Fruit fly (Drosophila melanogaster) whole organism, embryonic: Measurements from ENCODE around the gene Zir.

ENCODE experiments used
- Atf-2 ChIP-seq: fragments of 200-800 bp; sonication (Bioruptor generic); optimal IDR thresholded peaks from 2 replicates; lab custom pipeline; 2016; ENCODE audit warnings: missing biosample characterization, missing genetic modification characterization
- BtbVII ChIP-seq: fragments of 200-800 bp; sonication (Bioruptor generic); optimal IDR thresholded peaks from 3 replicates; lab custom pipeline; 2017; ENCODE audit warnings: missing biosample characterization, mild to moderate bottlenecking, missing genetic modification characterization
- CG10147 ChIP-seq: fragments of 200-800 bp; sonication (Bioruptor generic); optimal IDR thresholded peaks from 2 replicates; lab custom pipeline; 2019; ENCODE audit warnings: missing biosample characterization, mild to moderate bottlenecking, missing genetic modification characterization, moderate library complexity
- CG10462 ChIP-seq: fragments of 200-800 bp; sonication (Bioruptor generic); optimal IDR thresholded peaks from 2 replicates; lab custom pipeline; 2016; ENCODE audit warnings: missing biosample characterization, missing genetic modification characterization
- CG11093 ChIP-seq: fragments of 200-800 bp; sonication (Bioruptor generic); IDR thresholded peaks from 3 replicates; pipeline ENCODE4 v1.3.6; 2022; ENCODE audit warnings: missing biosample characterization, missing genetic modification characterization
- CG12071 ChIP-seq: fragments of 200-800 bp; sonication (Bioruptor generic); optimal IDR thresholded peaks from 3 replicates; lab custom pipeline; 2018; ENCODE audit warnings: missing biosample characterization, mild to moderate bottlenecking, missing genetic modification characterization
- CG12155 ChIP-seq: fragments of 200-800 bp; sonication (Bioruptor generic); optimal IDR thresholded peaks from 3 replicates; lab custom pipeline; 2016; ENCODE audit warnings: missing biosample characterization, missing genetic modification characterization
- CG12769 ChIP-seq: fragments of 200-800 bp; sonication (Bioruptor generic); optimal IDR thresholded peaks from 2 replicates; lab custom pipeline; 2019; ENCODE audit warnings: missing biosample characterization, mild to moderate bottlenecking, missing genetic modification characterization, moderate library complexity
- CG14667 ChIP-seq: fragments of 200-800 bp; sonication (Bioruptor generic); IDR thresholded peaks from 2 replicates; pipeline ENCODE4 v1.3.6; 2022; ENCODE audit warnings: missing biosample characterization, missing genetic modification characterization
- CG14710 ChIP-seq: fragments of 200-800 bp; sonication (Bioruptor generic); optimal IDR thresholded peaks from 3 replicates; lab custom pipeline; 2019; ENCODE audit warnings: missing biosample characterization, mild to moderate bottlenecking, missing genetic modification characterization, moderate library complexity
- CG17802 ChIP-seq: fragments of 200-800 bp; sonication (Bioruptor generic); optimal IDR thresholded peaks from 2 replicates; lab custom pipeline; 2018; ENCODE audit warnings: missing biosample characterization, mild to moderate bottlenecking, missing genetic modification characterization, moderate library complexity
- CG18599 ChIP-seq: fragments of 200-800 bp; sonication (Bioruptor generic); optimal IDR thresholded peaks from 3 replicates; lab custom pipeline; 2017; ENCODE audit warnings: missing biosample characterization, missing genetic modification characterization, mild to moderate bottlenecking, moderate library complexity, missing genetic modification reagents
- CG30431 ChIP-seq: fragments of 200-800 bp; sonication (Bioruptor generic); optimal IDR thresholded peaks from 2 replicates; lab custom pipeline; 2017; ENCODE audit warnings: missing biosample characterization, missing genetic modification characterization
- CG3281 ChIP-seq: fragments of 200-800 bp; sonication (Bioruptor generic); optimal IDR thresholded peaks from 3 replicates; lab custom pipeline; 2017; ENCODE audit warnings: missing biosample characterization, mild to moderate bottlenecking, missing genetic modification characterization
- CG34376 ChIP-seq: fragments of 200-800 bp; sonication (Bioruptor generic); optimal IDR thresholded peaks from 2 replicates; lab custom pipeline; 2018; ENCODE audit warnings: missing biosample characterization, mild to moderate bottlenecking, missing genetic modification characterization
- CG4328 ChIP-seq: fragments of 200-800 bp; sonication (Bioruptor generic); optimal IDR thresholded peaks from 3 replicates; lab custom pipeline; 2017; ENCODE audit warnings: missing biosample characterization, missing genetic modification reagents, missing genetic modification characterization
- CG5245 ChIP-seq: fragments of 200-800 bp; sonication (Bioruptor generic); optimal IDR thresholded peaks from 3 replicates; lab custom pipeline; 2016; ENCODE audit warnings: missing biosample characterization, missing genetic modification characterization
- CG5953 ChIP-seq: fragments of 200-800 bp; sonication (Bioruptor generic); IDR thresholded peaks from 2 replicates; pipeline ENCODE4 v1.3.6; 2022; ENCODE audit warnings: missing biosample characterization, missing genetic modification characterization
- CG6765 ChIP-seq: fragments of 200-800 bp; sonication (Bioruptor generic); optimal IDR thresholded peaks from 3 replicates; lab custom pipeline; 2017; ENCODE audit warnings: missing biosample characterization, mild to moderate bottlenecking, missing genetic modification characterization
- CG6854 ChIP-seq: fragments of 200-800 bp; sonication (Bioruptor generic); optimal IDR thresholded peaks from 3 replicates; lab custom pipeline; 2017; ENCODE audit warnings: missing biosample characterization, mild to moderate bottlenecking, missing genetic modification characterization
- CG9932 ChIP-seq: fragments of 200-800 bp; sonication (Bioruptor generic); IDR thresholded peaks from 2 replicates; pipeline ENCODE4 v1.3.6; 2022; ENCODE audit warnings: missing biosample characterization, missing genetic modification characterization
- Dfd ChIP-seq, 2 experiments: fragments of >200 bp; optimal IDR thresholded peaks; 2 replicates each; lab custom pipeline; 2017; ENCODE audit warnings: missing biosample characterization in 2 of 2, missing genetic modification characterization in 2 of 2
- Fer1 ChIP-seq: fragments of 200-800 bp; sonication (Bioruptor generic); optimal IDR thresholded peaks from 2 replicates; lab custom pipeline; 2017; ENCODE audit warnings: missing biosample characterization, mild to moderate bottlenecking, missing genetic modification characterization
- Fer2 ChIP-seq: fragments of 200-800 bp; sonication (Bioruptor generic); optimal IDR thresholded peaks from 2 replicates; lab custom pipeline; 2018; ENCODE audit warnings: missing biosample characterization, mild to moderate bottlenecking, missing genetic modification characterization, moderate library complexity
- Fer3 ChIP-seq: fragments of 200-800 bp; sonication (Bioruptor generic); optimal IDR thresholded peaks from 2 replicates; lab custom pipeline; 2018; ENCODE audit warnings: missing biosample characterization, mild to moderate bottlenecking, missing genetic modification characterization, moderate library complexity
- Hey ChIP-seq: fragments of 200-800 bp; sonication (Bioruptor generic); optimal IDR thresholded peaks from 3 replicates; lab custom pipeline; 2018; ENCODE audit warnings: missing biosample characterization, mild to moderate bottlenecking, missing genetic modification characterization
- HmgD ChIP-seq: fragments of 200-800 bp; sonication (Bioruptor generic); optimal IDR thresholded peaks from 3 replicates; lab custom pipeline; 2016; ENCODE audit warnings: missing biosample characterization, missing genetic modification characterization
- HmgZ ChIP-seq: fragments of 200-800 bp; sonication (Bioruptor generic); optimal IDR thresholded peaks from 2 replicates; lab custom pipeline; 2018; ENCODE audit warnings: missing biosample characterization, mild to moderate bottlenecking, missing genetic modification characterization
- Hmr ChIP-seq: fragments of 200-800 bp; sonication (Bioruptor generic); optimal IDR thresholded peaks from 3 replicates; lab custom pipeline; 2017; ENCODE audit warnings: mild to moderate bottlenecking, missing biosample characterization, missing genetic modification reagents, missing genetic modification characterization
- Hmx ChIP-seq: fragments of 200-800 bp; sonication (Bioruptor generic); optimal IDR thresholded peaks from 2 replicates; lab custom pipeline; 2016; ENCODE audit warnings: missing biosample characterization, missing genetic modification characterization
- Hsf ChIP-seq: fragments of 200-800 bp; sonication (Bioruptor generic); optimal IDR thresholded peaks from 3 replicates; lab custom pipeline; 2016; ENCODE audit warnings: missing biosample characterization, missing genetic modification characterization
- Med ChIP-seq: fragments of 200-800 bp; sonication (Bioruptor generic); peaks from one replicate; lab custom pipeline; 2016; ENCODE audit warnings: missing biosample characterization, missing genetic modification characterization, mild to moderate bottlenecking, inconsistent platforms, moderate library complexity
- Sry-β ChIP-seq: fragments of 200-800 bp; sonication (Bioruptor generic); optimal IDR thresholded peaks from 2 replicates; lab custom pipeline; 2018; ENCODE audit warnings: missing biosample characterization, mild to moderate bottlenecking, missing genetic modification characterization, moderate library complexity
- cwo ChIP-seq: fragments of 200-800 bp; sonication (Bioruptor generic); optimal IDR thresholded peaks from 3 replicates; lab custom pipeline; 2017; ENCODE audit warnings: missing biosample characterization, missing genetic modification characterization, mild to moderate bottlenecking, moderate library complexity, missing genetic modification reagents
- dan ChIP-seq: fragments of 200-800 bp; sonication (Bioruptor generic); IDR thresholded peaks from 2 replicates; pipeline ENCODE4 v1.3.6; 2022; ENCODE audit warnings: missing biosample characterization, missing genetic modification characterization
- emc ChIP-seq: fragments of 200-800 bp; sonication (Bioruptor generic); optimal IDR thresholded peaks from 2 replicates; lab custom pipeline; 2016; ENCODE audit warnings: missing biosample characterization, missing genetic modification characterization
- eve ChIP-seq, 2 experiments: fragments of >200 bp; optimal IDR thresholded peaks; 2 replicates each; lab custom pipeline; 2017; ENCODE audit warnings: missing biosample characterization in 2 of 2, missing genetic modification characterization in 2 of 2
- fd96Cb ChIP-seq: fragments of 200-800 bp; sonication (Bioruptor generic); optimal IDR thresholded peaks from 2 replicates; lab custom pipeline; 2018; ENCODE audit warnings: missing biosample characterization, mild to moderate bottlenecking, missing genetic modification characterization, moderate library complexity
- gcm2 ChIP-seq: fragments of 200-800 bp; sonication (Bioruptor generic); optimal IDR thresholded peaks from 2 replicates; lab custom pipeline; 2016; ENCODE audit warnings: missing biosample characterization, missing genetic modification characterization
- odd ChIP-seq: fragments of 200-800 bp; sonication (Bioruptor generic); optimal IDR thresholded peaks from 2 replicates; lab custom pipeline; 2017; ENCODE audit warnings: missing biosample characterization, mild to moderate bottlenecking, missing genetic modification characterization
- onecut ChIP-seq: fragments of 200-800 bp; sonication (Bioruptor generic); IDR thresholded peaks from 2 replicates; pipeline ENCODE4 v1.3.6; 2022; ENCODE audit warnings: missing biosample characterization, missing genetic modification characterization
- pan ChIP-seq, 4 experiments: fragments of >200 bp in 3 of 4; fragments of 200-800 bp in 1 of 4; sonication (Bioruptor generic) in 1 of 4; optimal IDR thresholded peaks in 3 of 4; IDR thresholded peaks in 1 of 4; 2 replicates each; pipeline versions ENCODE4 v1.3.6 to Lab custom; 2017 to 2022; ENCODE audit warnings: missing biosample characterization in 2 of 4, missing genetic modification characterization in 2 of 4, mixed read lengths in 1 of 4
- ranshi ChIP-seq: fragments of 200-800 bp; sonication (Bioruptor generic); IDR thresholded peaks from 2 replicates; pipeline ENCODE4 v1.3.6; 2022; ENCODE audit warnings: missing biosample characterization, missing genetic modification characterization
- run ChIP-seq: fragments of 200-800 bp; sonication (Bioruptor generic); optimal IDR thresholded peaks from 3 replicates; lab custom pipeline; 2018; ENCODE audit warnings: missing biosample characterization, mild to moderate bottlenecking, missing genetic modification characterization
- sd ChIP-seq: fragments of 200-800 bp; sonication (Bioruptor generic); optimal IDR thresholded peaks from 3 replicates; lab custom pipeline; 2018; ENCODE audit warnings: missing biosample characterization, mild to moderate bottlenecking, missing genetic modification characterization, moderate library complexity
- ssp ChIP-seq: fragments of 200-800 bp; sonication (Bioruptor generic); IDR thresholded peaks from 2 replicates; pipeline ENCODE4 v1.3.6; 2022; ENCODE audit warnings: missing biosample characterization, missing genetic modification characterization
- stwl ChIP-seq: fragments of 200-800 bp; sonication (Bioruptor generic); optimal IDR thresholded peaks from 3 replicates; lab custom pipeline; 2018; ENCODE audit warnings: missing biosample characterization, mild to moderate bottlenecking, missing genetic modification characterization, moderate library complexity
- sug ChIP-seq: fragments of 200-800 bp; optimal IDR thresholded peaks from 2 replicates; lab custom pipeline; 2019; ENCODE audit warnings: missing biosample characterization, mild to moderate bottlenecking, missing genetic modification characterization, moderate library complexity
- tio ChIP-seq: fragments of 200-800 bp; sonication (Bioruptor generic); optimal IDR thresholded peaks from 2 replicates; lab custom pipeline; 2017; ENCODE audit warnings: missing biosample characterization, missing genetic modification characterization, inconsistent platforms
- tll ChIP-seq, 2 experiments: fragments of 200-800 bp in 1 of 2; fragments of >200 bp in 1 of 2; sonication (Bioruptor generic) in 1 of 2; optimal IDR thresholded peaks; 2 replicates each; lab custom pipeline; 2017 to 2019; ENCODE audit warnings: missing biosample characterization in 2 of 2, missing genetic modification characterization in 2 of 2, mild to moderate bottlenecking in 1 of 2, moderate library complexity in 1 of 2
- vvl ChIP-seq: fragments of 200-800 bp; sonication (Bioruptor generic); IDR thresholded peaks from 2 replicates; pipeline ENCODE4 v1.3.6; 2022; ENCODE audit warnings: missing biosample characterization, missing genetic modification characterization

Zir gene

DNA sequence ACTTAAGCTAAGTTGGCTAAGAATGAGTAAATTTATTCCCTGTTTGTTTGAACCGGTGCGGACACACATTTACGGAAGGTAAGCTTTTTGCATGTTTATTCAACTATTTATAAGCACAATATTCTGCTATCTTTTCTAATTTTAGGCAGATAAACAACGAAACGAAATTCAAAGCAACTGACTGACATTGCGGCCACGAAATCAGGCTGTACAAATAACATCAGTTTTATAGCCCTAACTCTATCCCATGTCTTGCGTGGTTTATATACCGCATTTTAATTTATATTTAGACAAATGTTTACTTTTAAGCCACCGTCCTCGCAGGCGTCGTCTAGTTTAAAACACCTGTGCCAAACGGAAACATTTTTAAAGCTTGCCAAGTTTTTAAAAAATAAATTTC lies 9.4 kb upstream of the Zir start:
- TF ChIP-seq cwo (peak; percentile 8), CG10462 (GFP tag; lab: Kevin White, UChicago) (no peak), fd96Cb (tag; lab: Kevin White, UChicago) (no peak), HmgZ (tag; lab: Kevin White, UChicago) (no peak), CG12071 (peak; percentile 15), CG6854 (GFP tag; lab: Kevin White, UChicago) (peak; percentile 22), CG4328 (GFP tag; lab: Kevin White, UChicago) (no peak), sd (peak; percentile 1), Fer1 (GFP tag; lab: Kevin White, UChicago) (peak; percentile 68), Atf-2 (GFP tag; lab: Kevin White, UChicago) (no peak), Hmr (GFP tag; lab: Kevin White, UChicago) (peak; percentile 64), CG3281 (peak; percentile 58), emc (no peak), odd (GFP tag; lab: Kevin White, UChicago) (peak; percentile 35), ranshi (GFP tag; lab: Robert Waterston, UW) (no peak), gcm2 (GFP tag; lab: Kevin White, UChicago) (no peak), CG17802 (tag; lab: Kevin White, UChicago) (no peak), Dfd (GFP tag; optimal IDR thresholded peaks at IDR 0.05; lab: Kevin White, UChicago) (no peak), CG34376 (no peak), ssp (GFP tag; lab: Robert Waterston, UW) (no peak), CG9932 (GFP tag; lab: Robert Waterston, UW) (no peak), CG30431 (no peak), tio (GFP tag; lab: Kevin White, UChicago) (no peak), Hsf (GFP tag; lab: Kevin White, UChicago) (no peak), sug (tag; lab: Kevin White, UChicago) (no peak), CG11093 (no peak), pan (optimal IDR thresholded peaks at IDR 0.05; lab: Kevin White, UChicago) (no peak), pan (GFP tag; optimal IDR thresholded peaks at IDR 0.05 in 1 of 2, IDR thresholded peaks at IDR 0.05 in 1 of 2) (no peak), CG14667 (no peak), BtbVII (GFP tag; lab: Kevin White, UChicago) (peak; percentile 75), Sry-β (GFP tag; lab: Kevin White, UChicago) (no peak), CG10147 (GFP tag; lab: Kevin White, UChicago) (peak; percentile 3), CG18599 (peak; percentile 65), Med (peak; percentile 76), CG6765 (GFP tag; lab: Kevin White, UChicago) (peak; percentile 39), onecut (GFP tag; lab: Robert Waterston, UW) (no peak), tll (GFP tag; optimal IDR thresholded peaks at IDR 0.05; lab: Kevin White, UChicago) (no peak), run (tag; lab: Kevin White, UChicago) (no peak), CG14710 (tag; lab: Kevin White, UChicago) (no peak), CG12769 (tag; lab: Kevin White, UChicago) (peak; percentile 47), CG5245 (no peak), dan (GFP tag; lab: Robert Waterston, UW) (no peak), stwl (tag; lab: Kevin White, UChicago) (no peak), vvl (no peak), Hey (tag; lab: Kevin White, UChicago) (no peak), Fer3 (peak; percentile 38), eve (GFP tag; optimal IDR thresholded peaks at IDR 0.05; lab: Kevin White, UChicago) (no peak), CG12155 (GFP tag; lab: Kevin White, UChicago) (no peak), HmgD (GFP tag; lab: Kevin White, UChicago) (no peak), CG5953 (GFP tag; lab: Robert Waterston, UW) (no peak), Fer2 (peak; percentile 20), Hmx (no peak)
